Worm (Caenorhabditis elegans): ENCODE data around the gene C29E4.12.

DNA sequence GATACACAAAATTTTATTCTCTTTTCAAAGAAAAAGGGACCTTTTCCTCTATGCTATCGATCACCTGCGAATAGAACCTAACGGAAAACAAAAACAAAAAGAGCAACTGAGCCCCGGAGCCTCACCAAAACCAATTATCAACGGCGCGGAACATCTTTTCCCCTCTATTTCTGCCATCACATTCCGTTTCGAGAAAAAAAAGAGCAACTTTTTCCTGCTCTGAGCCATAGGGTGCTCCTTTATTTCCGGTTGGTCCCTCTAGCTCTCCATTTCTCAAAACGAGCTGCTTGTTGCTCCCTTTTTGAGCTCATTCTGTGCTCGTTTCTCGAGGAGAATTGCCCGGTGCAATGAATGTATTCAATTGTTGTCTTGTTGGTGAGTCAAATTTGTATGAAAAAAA is 38.7 kb downstream of the C29E4.12 start, which contains the start of gene clp-1:
- TF ChIP-seq cog-1 (tag; optimal IDR thresholded peaks at IDR 0.05) (no peak), tab-1 (GFP tag; IDR thresholded peaks at IDR 0.05) (no peak), med-1 (GFP tag; optimal IDR thresholded peaks at IDR 0.05; ENCODE audit: insufficient read depth) (no peak), flt-1 (GFP tag; IDR thresholded peaks at IDR 0.05) (no peak), T22C8.4 (GFP tag; IDR thresholded peaks at IDR 0.05) (no peak), ztf-29 (GFP tag; IDR thresholded peaks at IDR 0.05) (no peak), ref-1 (GFP tag; conservative IDR thresholded peaks at IDR 0.05) (no peak), ztf-23 (GFP tag; IDR thresholded peaks at IDR 0.05) (no peak), klf-2 (GFP tag; conservative IDR thresholded peaks at IDR 0.05) (no peak)

All from whole organism, midembryonic.